Fruit fly (Drosophila melanogaster): Measurements from ENCODE around the gene CG13970.
A peak's percentile ranks its signal among the peaks of the same experiment; 100 is the strongest.

Gene CG13970

dm6 chr2L:20091094-20091679 lies 12.8 kb downstream of the CG13970 start, which contains the start of the genes CG10747 and Pyroxd1 (continued):
- TF ChIP-seq CrebB (tag; optimal IDR thresholded peaks at IDR 0.05) (peak; percentile 95), jing (GFP tag; optimal IDR thresholded peaks at IDR 0.05) (peak; percentile 92), run (tag; optimal IDR thresholded peaks at IDR 0.05) (peak; percentile 94), HLH4C (GFP tag; IDR thresholded peaks at IDR 0.05; ENCODE audit: partially characterized antibody) (no peak), her (GFP tag; optimal IDR thresholded peaks at IDR 0.05) (peak; percentile 89), twi (tag; optimal IDR thresholded peaks at IDR 0.05) (peak; percentile 94), cato (GFP tag; optimal IDR thresholded peaks at IDR 0.05; ENCODE audit: borderline replicate concordance) (peak; percentile 96), Blimp-1 (GFP tag; optimal IDR thresholded peaks at IDR 0.05) (peak; percentile 93), CG4404 (GFP tag; IDR thresholded peaks at IDR 0.05) (peak; percentile 96), MBD-R2 (GFP tag; IDR thresholded peaks at IDR 0.05) (peak; percentile 85), hb (GFP tag; IDR thresholded peaks at IDR 0.05; ENCODE audit: partially characterized antibody) (no peak), CG7786 (GFP tag; optimal IDR thresholded peaks at IDR 0.05) (peak; percentile 95), CG8359 (GFP tag; optimal IDR thresholded peaks at IDR 0.05; ENCODE audit: borderline replicate concordance) (peak; percentile 80), seq (GFP tag; IDR thresholded peaks at IDR 0.05) (peak; percentile 96), Side (GFP tag; optimal IDR thresholded peaks at IDR 0.05) (peak; percentile 91), Xbp1 (GFP tag; optimal IDR thresholded peaks at IDR 0.05) (peak; percentile 98), Dref (GFP tag; IDR thresholded peaks at IDR 0.05) (peak; percentile 43), pho (GFP tag; optimal IDR thresholded peaks at IDR 0.05) (peak; percentile 97), CG1832 (GFP tag; optimal IDR thresholded peaks at IDR 0.05) (no peak), Dip3 (GFP tag; optimal IDR thresholded peaks at IDR 0.05) (peak; percentile 96), CG1647 (GFP tag; optimal IDR thresholded peaks at IDR 0.05) (peak; percentile 93), Atf-2 (GFP tag; optimal IDR thresholded peaks at IDR 0.05) (peak; percentile 93), CG30431 (GFP tag; optimal IDR thresholded peaks at IDR 0.05) (peak; percentile 94), Doc2 (GFP tag; IDR thresholded peaks at IDR 0.05) (peak; percentile 86), ap (GFP tag; IDR thresholded peaks at IDR 0.05) (peak; percentile 90), stwl (tag; optimal IDR thresholded peaks at IDR 0.05) (peak; percentile 45), h (optimal IDR thresholded peaks at IDR 0.05) (no peak), sqz (GFP tag; optimal IDR thresholded peaks at IDR 0.05) (no peak), ssp (GFP tag; IDR thresholded peaks at IDR 0.05) (peak; percentile 86), CG10431 (GFP tag; optimal IDR thresholded peaks at IDR 0.05) (peak; percentile 89), stc (GFP tag; IDR thresholded peaks at IDR 0.05) (peak; percentile 95), Aef1 (GFP tag; IDR thresholded peaks at IDR 0.05) (peak; percentile 95), CG3838 (GFP tag; optimal IDR thresholded peaks at IDR 0.05) (peak; percentile 91), gt (GFP tag; IDR thresholded peaks at IDR 0.05) (peak; percentile 81), CG3065 (GFP tag; optimal IDR thresholded peaks at IDR 0.05) (peak; percentile 87), CG8290 (GFP tag; optimal IDR thresholded peaks at IDR 0.05) (peak; percentile 83), CG8290 (tag; optimal IDR thresholded peaks at IDR 0.05) (peak; percentile 86 to 96), CG32772 (GFP tag; IDR thresholded peaks at IDR 0.05) (peak; percentile 93), tll (GFP tag; optimal IDR thresholded peaks at IDR 0.05) (peak; percentile 20 to 71), lab (GFP tag; optimal IDR thresholded peaks at IDR 0.05) (peak; percentile 97), fd3F (GFP tag; optimal IDR thresholded peaks at IDR 0.05) (peak; percentile 97), pita (GFP tag; optimal IDR thresholded peaks at IDR 0.05) (no peak), pan (optimal IDR thresholded peaks at IDR 0.05) (no peak), pan (GFP tag; optimal IDR thresholded peaks at IDR 0.05 in 1 of 2, IDR thresholded peaks at IDR 0.05 in 1 of 2) (peak in 1 of 2 experiments; percentile 95), ro (GFP tag; IDR thresholded peaks at IDR 0.05) (peak; percentile 92), Camta (GFP tag; optimal IDR thresholded peaks at IDR 0.05) (peak; percentile 93), tna (GFP tag; IDR thresholded peaks at IDR 0.05; ENCODE audit: partially characterized antibody) (no peak), zf30C (GFP tag; optimal IDR thresholded peaks at IDR 0.05) (peak; percentile 24), prd (optimal IDR thresholded peaks at IDR 0.05) (no peak), prd (GFP tag; IDR thresholded peaks at IDR 0.05) (peak; percentile 97), CG8388 (GFP tag; optimal IDR thresholded peaks at IDR 0.05) (peak; percentile 95)

Data from whole organism, embryonic.